Worm (Caenorhabditis elegans) whole organism, early embryonic: ENCODE results near the gene ddn-3.

Source experiments
- B0310.2 ChIP-seq: sonication (generic microtip); optimal IDR thresholded peaks from 2 replicates; lab custom pipeline; 2016; ENCODE audit warnings: mild to moderate bottlenecking, missing genetic modification characterization, missing compliant biosample characterization
- F13C5.2 ChIP-seq: sonication (generic microtip); optimal IDR thresholded peaks from 2 replicates; lab custom pipeline; 2017; ENCODE audit warnings: mild to moderate bottlenecking, missing genetic modification characterization, inconsistent platforms, missing compliant biosample characterization
- aly-1 ChIP-seq: sonication (generic microtip); optimal IDR thresholded peaks from 2 replicates; lab custom pipeline; 2016; ENCODE audit warnings: missing genetic modification characterization, missing compliant biosample characterization
- ama-1 ChIP-seq: fragments of 150-350 bp; optimal IDR thresholded peaks from 2 replicates; lab custom pipeline; 2014
- ceh-13 ChIP-seq: fragments of 200-800 bp; sonication (Bioruptor generic); optimal IDR thresholded peaks from 2 replicates; lab custom pipeline; 2018; ENCODE audit warnings: mild to moderate bottlenecking, missing genetic modification characterization, missing compliant biosample characterization
- ceh-36 ChIP-seq: sonication (generic microtip); optimal IDR thresholded peaks from 2 replicates; lab custom pipeline; 2016; ENCODE audit warnings: missing genetic modification characterization, inconsistent platforms, missing compliant biosample characterization
- ets-7 ChIP-seq: sonication (generic microtip); optimal IDR thresholded peaks from 2 replicates; lab custom pipeline; 2016; ENCODE audit warnings: missing genotype, missing genetic modification characterization, missing compliant biosample characterization
- flt-1 ChIP-seq: fragments of 200-800 bp; sonication (Bioruptor generic); IDR thresholded peaks from 2 replicates; pipeline ENCODE4 v1.3.6; 2022; ENCODE audit warnings: missing genetic modification characterization, missing compliant biosample characterization
- hmbx-1 ChIP-seq: sonication (generic microtip); optimal IDR thresholded peaks from 2 replicates; lab custom pipeline; 2016; ENCODE audit warnings: mild to moderate bottlenecking, missing genetic modification characterization, missing compliant biosample characterization
- hmg-4 ChIP-seq: fragments of 200-800 bp; sonication (Bioruptor generic); optimal IDR thresholded peaks from 2 replicates; lab custom pipeline; 2018; ENCODE audit warnings: mild to moderate bottlenecking, missing genetic modification characterization, missing compliant biosample characterization
- hnd-1 ChIP-seq: sonication (generic microtip); optimal IDR thresholded peaks from 2 replicates; lab custom pipeline; 2016; ENCODE audit warnings: missing genetic modification characterization, missing compliant biosample characterization
- pes-1 ChIP-seq: fragments of 200-800 bp; sonication (Bioruptor generic); IDR thresholded peaks from 2 replicates; pipeline ENCODE4 v1.3.6; 2022; ENCODE audit warnings: missing genetic modification reagents, missing genetic modification characterization, missing compliant biosample characterization
- scrt-1 ChIP-seq: fragments of 200-800 bp; sonication (Bioruptor generic); IDR thresholded peaks from 2 replicates; pipeline ENCODE4 v1.3.6; 2022; ENCODE audit warnings: missing genetic modification characterization, missing compliant biosample characterization
- sea-1 ChIP-seq: fragments of 200-800 bp; sonication (Bioruptor generic); conservative IDR thresholded peaks from 2 replicates; pipeline ENCODE4 v1.3.6; 2022; ENCODE audit warnings: missing genetic modification characterization, missing compliant biosample characterization
- tbx-11 ChIP-seq: fragments of 200-800 bp; sonication (Bioruptor generic); IDR thresholded peaks from 2 replicates; pipeline ENCODE4 v1.3.6; 2022; ENCODE audit warnings: missing genetic modification characterization, missing compliant biosample characterization
- tbx-37 ChIP-seq: fragments of 200-800 bp; sonication (Bioruptor generic); conservative IDR thresholded peaks from 2 replicates; pipeline ENCODE4 v1.3.6; 2022; ENCODE audit warnings: missing genetic modification reagents, missing genetic modification characterization, missing compliant biosample characterization
- tra-4 ChIP-seq: sonication (generic microtip); optimal IDR thresholded peaks from 2 replicates; lab custom pipeline; 2017; ENCODE audit warnings: missing genetic modification characterization, missing compliant biosample characterization

ddn-3 gene

ce11 chrV:14311115-14311514 lies at the start of gene ddn-3:
ddn-3 (minus strand) TSS chrV:14311215.
- no peak for TF ChIP-seq ets-7 (tag; lab: Kevin White, UChicago)
- no peak for TF ChIP-seq tbx-11 (GFP tag; lab: Robert Waterston, UW)
- no peak for TF ChIP-seq scrt-1 (GFP tag; lab: Robert Waterston, UW)
- no peak for TF ChIP-seq hmg-4 (GFP tag; lab: Kevin White, UChicago)
- no peak for TF ChIP-seq hmbx-1 (tag; lab: Kevin White, UChicago)
- no peak for TF ChIP-seq ceh-13 (GFP tag; lab: Kevin White, UChicago)
- no peak for TF ChIP-seq B0310.2 (tag; lab: Kevin White, UChicago)
- no peak for TF ChIP-seq sea-1 (GFP tag; lab: Robert Waterston, UW)
- TF ChIP-seq ama-1 (lab: Kevin White, UChicago): no peak
- TF ChIP-seq aly-1 (tag; lab: Kevin White, UChicago): no peak
- TF ChIP-seq hnd-1 (tag; lab: Kevin White, UChicago): no peak
- no peak for TF ChIP-seq ceh-36 (tag; lab: Kevin White, UChicago)
- no peak for TF ChIP-seq flt-1 (GFP tag; lab: Robert Waterston, UW)
- no peak for TF ChIP-seq F13C5.2 (tag; lab: Kevin White, UChicago)
- no peak for TF ChIP-seq tbx-37 (GFP tag; lab: Robert Waterston, UW)
- no peak for TF ChIP-seq tra-4 (tag; lab: Kevin White, UChicago)
- no peak for TF ChIP-seq pes-1 (GFP tag; lab: Robert Waterston, UW)

- TF ChIP-seq hmbx-1 (tag; lab: Kevin White, UChicago) (no peak), B0310.2 (tag; lab: Kevin White, UChicago) (no peak), tra-4 (tag; lab: Kevin White, UChicago) (no peak), ets-7 (tag; lab: Kevin White, UChicago) (no peak), sea-1 (GFP tag; lab: Robert Waterston, UW) (no peak), aly-1 (tag; lab: Kevin White, UChicago) (no peak), ceh-36 (tag; lab: Kevin White, UChicago) (no peak), ama-1 (lab: Kevin White, UChicago) (no peak), tbx-37 (GFP tag; lab: Robert Waterston, UW) (no peak), hnd-1 (tag; lab: Kevin White, UChicago) (no peak), tbx-11 (GFP tag; lab: Robert Waterston, UW) (no peak), scrt-1 (GFP tag; lab: Robert Waterston, UW) (no peak), F13C5.2 (tag; lab: Kevin White, UChicago) (no peak), ceh-13 (GFP tag; lab: Kevin White, UChicago) (no peak), hmg-4 (GFP tag; lab: Kevin White, UChicago) (no peak), pes-1 (GFP tag; lab: Robert Waterston, UW) (no peak)
Measured at ce11 chrV:14358577-14358976, 47.6 kb upstream of the ddn-3 start, which contains the start of gene Y49A3A.4. Y49A3A.4 (minus strand) TSS chrV:14358890.

- TF ChIP-seq tbx-11 (GFP tag; lab: Robert Waterston, UW) (no peak), aly-1 (tag; lab: Kevin White, UChicago) (no peak), pes-1 (GFP tag; lab: Robert Waterston, UW) (0 out of 2 replicates have a peak, but pooled peaks have one; percentile 36), F13C5.2 (tag; lab: Kevin White, UChicago) (peak; percentile 61), ets-7 (tag; lab: Kevin White, UChicago) (no peak)
Measured at ce11 chrV:14355738-14356368, 44.8 kb upstream of the ddn-3 start, which contains the start of gene cyn-1. cyn-1 (plus strand) TSS chrV:14356076.

ce11 chrV:14354258-14354877 lies 43.4 kb upstream of the ddn-3 start, which contains the start of gene Y49A3A.3:
Y49A3A.3 (plus strand) TSS chrV:14354410.
- TF ChIP-seq pes-1 (GFP tag; lab: Robert Waterston, UW): no peak
- peak; percentile 9 for TF ChIP-seq aly-1 (tag; lab: Kevin White, UChicago)
- TF ChIP-seq ama-1 (lab: Kevin White, UChicago): peak; percentile 52
- no peak for TF ChIP-seq flt-1 (GFP tag; lab: Robert Waterston, UW)

ce11 chrV:14352032-14352431 lies 41.0 kb upstream of the ddn-3 start:
- TF ChIP-seq hmbx-1 (tag; lab: Kevin White, UChicago) (no peak), ceh-36 (tag; lab: Kevin White, UChicago) (no peak), flt-1 (GFP tag; lab: Robert Waterston, UW) (no peak), ceh-13 (GFP tag; lab: Kevin White, UChicago) (no peak), pes-1 (GFP tag; lab: Robert Waterston, UW) (no peak), hmg-4 (GFP tag; lab: Kevin White, UChicago) (no peak), F13C5.2 (tag; lab: Kevin White, UChicago) (no peak), tbx-11 (GFP tag; lab: Robert Waterston, UW) (no peak), tbx-37 (GFP tag; lab: Robert Waterston, UW) (no peak), tra-4 (tag; lab: Kevin White, UChicago) (no peak), B0310.2 (tag; lab: Kevin White, UChicago) (no peak), aly-1 (tag; lab: Kevin White, UChicago) (no peak), hnd-1 (tag; lab: Kevin White, UChicago) (no peak), scrt-1 (GFP tag; lab: Robert Waterston, UW) (no peak), sea-1 (GFP tag; lab: Robert Waterston, UW) (no peak), ets-7 (tag; lab: Kevin White, UChicago) (no peak), ama-1 (lab: Kevin White, UChicago) (no peak)

- TF ChIP-seq tbx-37 (GFP tag; lab: Robert Waterston, UW) (no peak), tbx-11 (GFP tag; lab: Robert Waterston, UW) (no peak), hmg-4 (GFP tag; lab: Kevin White, UChicago) (no peak), scrt-1 (GFP tag; lab: Robert Waterston, UW) (no peak), pes-1 (GFP tag; lab: Robert Waterston, UW) (no peak), flt-1 (GFP tag; lab: Robert Waterston, UW) (no peak), F13C5.2 (tag; lab: Kevin White, UChicago) (no peak), ceh-36 (tag; lab: Kevin White, UChicago) (no peak), ets-7 (tag; lab: Kevin White, UChicago) (no peak), hnd-1 (tag; lab: Kevin White, UChicago) (no peak), aly-1 (tag; lab: Kevin White, UChicago) (no peak), ceh-13 (GFP tag; lab: Kevin White, UChicago) (no peak), B0310.2 (tag; lab: Kevin White, UChicago) (no peak), ama-1 (lab: Kevin White, UChicago) (no peak), sea-1 (GFP tag; lab: Robert Waterston, UW) (no peak)
Measured at ce11 chrV:14351629-14352028, 40.6 kb upstream of the ddn-3 start, which contains the start of gene vha-13. vha-13 (plus strand) TSS chrV:14351709.
